Worm (Caenorhabditis elegans): ENCODE measurements around the gene T01B7.9.
A peak's percentile ranks its signal among the peaks of the same experiment; 100 is the strongest.

T01B7.9 gene

DNA sequence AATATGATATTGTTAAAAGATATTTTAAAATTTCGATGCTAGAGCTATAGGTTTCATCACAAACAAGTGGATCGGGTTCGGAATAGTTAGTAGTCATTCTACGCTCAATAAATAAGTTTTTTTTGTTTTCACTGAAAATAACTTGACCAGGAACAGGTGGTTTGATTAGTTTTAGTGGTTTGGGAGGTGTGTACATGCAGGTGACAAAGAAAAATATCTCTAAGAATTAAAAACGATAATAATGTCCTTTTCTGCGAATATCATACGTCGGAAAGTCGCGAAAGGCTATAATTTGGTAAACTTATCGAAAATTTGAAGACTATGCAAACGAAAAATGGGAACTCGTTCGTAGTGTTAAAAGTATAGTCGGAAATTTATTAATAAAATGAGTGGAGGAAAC, 16.3 kb downstream of the T01B7.9 start, which contains the start of gene srg-15:
Gene srg-15 (minus strand): TSS at position 101 of the 400 bp plus-strand sequence.
- TF ChIP-seq ceh-16 (tag; optimal IDR thresholded peaks at IDR 0.05) (no peak), nhr-43 (tag; optimal IDR thresholded peaks at IDR 0.05; ENCODE audit: poor library complexity, severe bottlenecking) (no peak), mdl-1 (tag; optimal IDR thresholded peaks at IDR 0.05) (no peak), eor-1 (tag; optimal IDR thresholded peaks at IDR 0.05) (no peak), elt-2 (tag; optimal IDR thresholded peaks at IDR 0.05) (no peak), lin-15B (tag; optimal IDR thresholded peaks at IDR 0.05) (no peak), nhr-77 (tag; optimal IDR thresholded peaks at IDR 0.05) (no peak), unc-39 (tag; optimal IDR thresholded peaks at IDR 0.05) (no peak), nfya-1 (tag; optimal IDR thresholded peaks at IDR 0.05; ENCODE audit: insufficient read depth) (no peak)

ce11 chrII:8707024-8707423, 19.6 kb downstream of the T01B7.9 start, which contains the start of gene cup-16:
Gene cup-16, plus strand, starts transcription at chrII:8707155.
- TF ChIP-seq hmg-11 (tag; optimal IDR thresholded peaks at IDR 0.05) (no peak), nhr-11 (tag; optimal IDR thresholded peaks at IDR 0.05) (peak; percentile 25), nfya-1 (tag; optimal IDR thresholded peaks at IDR 0.05; ENCODE audit: insufficient read depth) (peak; percentile 18), elt-2 (tag; optimal IDR thresholded peaks at IDR 0.05) (peak; percentile 19), skn-1 (tag; optimal IDR thresholded peaks at IDR 0.05) (no peak), fkh-10 (GFP tag; optimal IDR thresholded peaks at IDR 0.05) (no peak), ceh-82 (tag; optimal IDR thresholded peaks at IDR 0.05) (no peak), sea-2 (GFP tag; optimal IDR thresholded peaks at IDR 0.05) (no peak), eor-1 (tag; optimal IDR thresholded peaks at IDR 0.05) (no peak), nhr-43 (tag; optimal IDR thresholded peaks at IDR 0.05; ENCODE audit: poor library complexity, severe bottlenecking) (peak; percentile 19), ama-1 (optimal IDR thresholded peaks at IDR 0.05) (no peak), unc-39 (tag; optimal IDR thresholded peaks at IDR 0.05) (no peak), pha-4 (tag; optimal IDR thresholded peaks at IDR 0.05) (no peak), pqm-1 (tag; optimal IDR thresholded peaks at IDR 0.05) (no peak), ztf-4 (tag; optimal IDR thresholded peaks at IDR 0.05) (no peak), nhr-237 (tag; optimal IDR thresholded peaks at IDR 0.05) (no peak), lin-39 (tag; optimal IDR thresholded peaks at IDR 0.05) (no peak), ztf-11 (tag; optimal IDR thresholded peaks at IDR 0.05) (no peak), fkh-2 (tag; optimal IDR thresholded peaks at IDR 0.05) (no peak), lin-15B (tag; optimal IDR thresholded peaks at IDR 0.05) (no peak), nhr-25 (tag; optimal IDR thresholded peaks at IDR 0.05) (no peak)

- TF ChIP-seq nhr-77 (tag; optimal IDR thresholded peaks at IDR 0.05) (no peak), nhr-12 (tag; optimal IDR thresholded peaks at IDR 0.05) (no peak), ceh-28 (tag; optimal IDR thresholded peaks at IDR 0.05) (peak; percentile 43), pqm-1 (tag; optimal IDR thresholded peaks at IDR 0.05) (peak; percentile 50), elt-2 (tag; optimal IDR thresholded peaks at IDR 0.05) (peak; percentile 67)
Measured at ce11 chrII:8704413-8704874, 22.2 kb downstream of the T01B7.9 start, which contains the start of gene prx-5. Gene prx-5, plus strand, starts transcription at chrII:8704824.

DNA sequence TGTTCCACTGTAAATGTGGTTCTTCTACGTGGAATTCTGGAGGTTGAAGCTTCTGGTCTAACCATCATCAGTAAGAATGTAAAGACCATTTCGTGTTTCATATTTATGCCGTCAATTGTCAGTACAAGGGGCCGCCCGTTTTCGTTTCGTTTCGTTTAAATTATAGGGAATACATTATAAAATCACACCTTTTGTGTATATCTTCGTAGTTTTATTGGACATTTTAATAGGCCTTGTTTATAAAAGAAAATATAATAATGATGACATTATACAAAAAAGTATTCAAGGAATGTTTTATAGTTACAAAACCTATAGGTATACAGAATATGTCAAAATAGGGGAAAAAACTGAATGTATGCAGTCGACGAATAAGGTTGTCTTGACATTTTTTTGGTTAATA, 22.9 kb downstream of the T01B7.9 start, which contains the start of gene ceh-7:
Gene ceh-7 (minus strand): TSS at position 101 of the 400 bp plus-strand sequence.
- TF ChIP-seq unc-39 (tag; optimal IDR thresholded peaks at IDR 0.05): no peak
- TF ChIP-seq ceh-9 (tag; optimal IDR thresholded peaks at IDR 0.05): no peak
- TF ChIP-seq nhr-43 (tag; optimal IDR thresholded peaks at IDR 0.05; ENCODE audit: poor library complexity, severe bottlenecking): no peak
- no peak for TF ChIP-seq ceh-16 (tag; optimal IDR thresholded peaks at IDR 0.05)
- no peak for TF ChIP-seq nhr-76 (tag; optimal IDR thresholded peaks at IDR 0.05)
- TF ChIP-seq zag-1 (tag; optimal IDR thresholded peaks at IDR 0.05): no peak
- TF ChIP-seq tbx-2 (tag; optimal IDR thresholded peaks at IDR 0.05): no peak
- TF ChIP-seq egl-27 (tag; optimal IDR thresholded peaks at IDR 0.05): no peak
- no peak for TF ChIP-seq elt-1 (tag; optimal IDR thresholded peaks at IDR 0.05)
- no peak for TF ChIP-seq nhr-77 (tag; optimal IDR thresholded peaks at IDR 0.05)

ce11 chrII:8701619-8702350, 24.8 kb downstream of the T01B7.9 start, which contains the start of gene sphk-1:
Gene sphk-1, minus strand, starts transcription at chrII:8701669.
- peak; percentile 54 for TF ChIP-seq pha-4 (tag; optimal IDR thresholded peaks at IDR 0.05)
- no peak for TF ChIP-seq tbx-2 (tag; optimal IDR thresholded peaks at IDR 0.05)
